Fruit fly (Drosophila melanogaster) Kc167 (cell line): ENCODE data around the gene Arf1.

Experiments
- Myc ChIP-seq: fragments of >200 bp; optimal IDR thresholded peaks from 2 replicates; lab custom pipeline; 2017; ENCODE audit warnings: missing external identifiers
- Sin3A ChIP-seq: fragments of >200 bp; optimal IDR thresholded peaks from 2 replicates; lab custom pipeline; 2018; ENCODE audit warnings: missing external identifiers
- h ChIP-seq: fragments of >200 bp; optimal IDR thresholded peaks from 3 replicates; lab custom pipeline; 2018; ENCODE audit warnings: missing external identifiers
- insv ChIP-seq: fragments of >200 bp; optimal IDR thresholded peaks from 3 replicates; lab custom pipeline; 2018; ENCODE audit warnings: missing external identifiers
- psq ChIP-seq: fragments of >200 bp; optimal IDR thresholded peaks from 2 replicates; lab custom pipeline; 2017; ENCODE audit warnings: missing external identifiers
- ttk ChIP-seq: sonication (Bioruptor generic); optimal IDR thresholded peaks from 2 replicates; lab custom pipeline; 2017; ENCODE audit warnings: missing external identifiers

The Arf1 gene

dm6 chr3L:22860487-22860886 is 11.5 kb downstream of the Arf1 start, which contains the start of gene CG13239:
Gene CG13239, plus strand, starts transcription at chr3L:22860787.
- TF ChIP-seq h (no peak), insv (lab: Kevin White, UChicago) (no peak), psq (lab: Kevin White, UChicago) (no peak), Sin3A (no peak), ttk (no peak), Myc (no peak)

- TF ChIP-seq Myc (no peak), ttk (no peak), insv (lab: Kevin White, UChicago) (no peak), Sin3A (no peak), h (no peak), psq (lab: Kevin White, UChicago) (no peak)
Observed at dm6 chr3L:22856009-22856477, 16.0 kb downstream of the Arf1 start, which contains the start of gene CG32459. Gene CG32459, minus strand, starts transcription at chr3L:22856059.

dm6 chr3L:22853412-22853811 is 18.6 kb downstream of the Arf1 start, which contains the start of gene CG32462:
Gene CG32462, minus strand, starts transcription at chr3L:22853512.
- TF ChIP-seq Myc = no peak
- no peak for TF ChIP-seq Sin3A
- no peak for TF ChIP-seq ttk
- TF ChIP-seq psq (lab: Kevin White, UChicago) = no peak
- TF ChIP-seq insv (lab: Kevin White, UChicago) = no peak
- TF ChIP-seq h = no peak

dm6 chr3L:22851172-22852128 is 20.6 kb downstream of the Arf1 start:
- TF ChIP-seq ttk (no peak), h (no peak), Myc (no peak), insv (lab: Kevin White, UChicago) (no peak), psq (lab: Kevin White, UChicago) (no peak)

- no peak for TF ChIP-seq h
- no peak for TF ChIP-seq ttk
Observed at dm6 chr3L:22848940-22849339, 23.1 kb downstream of the Arf1 start.

dm6 chr3L:22847679-22848118 is 24.3 kb downstream of the Arf1 start:
- TF ChIP-seq Sin3A = no peak
- TF ChIP-seq ttk = no peak
- TF ChIP-seq insv (lab: Kevin White, UChicago) = no peak
- no peak for TF ChIP-seq psq (lab: Kevin White, UChicago)
- no peak for TF ChIP-seq Myc
- TF ChIP-seq h = no peak

- TF ChIP-seq Myc (no peak), Sin3A (no peak), insv (lab: Kevin White, UChicago) (no peak)
Observed at dm6 chr3L:22843094-22843493, 28.9 kb downstream of the Arf1 start.

- TF ChIP-seq Myc (no peak), h (no peak), insv (lab: Kevin White, UChicago) (no peak), ttk (no peak), psq (lab: Kevin White, UChicago) (no peak)
Observed at dm6 chr3L:22839726-22840228, 32.3 kb downstream of the Arf1 start.

- TF ChIP-seq Sin3A (no peak), psq (lab: Kevin White, UChicago) (no peak), insv (lab: Kevin White, UChicago) (no peak), Myc (no peak), h (no peak), ttk (no peak)
Observed at dm6 chr3L:22839243-22839642, 32.8 kb downstream of the Arf1 start.

dm6 chr3L:22837651-22838614 is 34.1 kb downstream of the Arf1 start:
- TF ChIP-seq psq (lab: Kevin White, UChicago) = no peak
- no peak for TF ChIP-seq h
- no peak for TF ChIP-seq Myc
- no peak for TF ChIP-seq insv (lab: Kevin White, UChicago)
- TF ChIP-seq Sin3A = no peak
- no peak for TF ChIP-seq ttk

- TF ChIP-seq h (no peak), insv (lab: Kevin White, UChicago) (no peak), Myc (no peak), psq (lab: Kevin White, UChicago) (no peak), ttk (no peak), Sin3A (no peak)
Observed at dm6 chr3L:22836768-22837167, 35.3 kb downstream of the Arf1 start, which contains the start of the genes CG11226 and CG45428. Gene CG11226, plus strand, starts transcription at chr3L:22837068. Gene CG45428, minus strand, starts transcription at chr3L:22837070.

dm6 chr3L:22835144-22835964 is 36.7 kb downstream of the Arf1 start, which contains the start of gene jim:
Gene jim, minus strand, starts transcription at chr3L:22835194.
- TF ChIP-seq Sin3A (no peak), ttk (no peak), psq (lab: Kevin White, UChicago) (no peak), Myc (no peak)
